Worm (Caenorhabditis elegans): ENCODE data around the gene somi-1.

DNA sequence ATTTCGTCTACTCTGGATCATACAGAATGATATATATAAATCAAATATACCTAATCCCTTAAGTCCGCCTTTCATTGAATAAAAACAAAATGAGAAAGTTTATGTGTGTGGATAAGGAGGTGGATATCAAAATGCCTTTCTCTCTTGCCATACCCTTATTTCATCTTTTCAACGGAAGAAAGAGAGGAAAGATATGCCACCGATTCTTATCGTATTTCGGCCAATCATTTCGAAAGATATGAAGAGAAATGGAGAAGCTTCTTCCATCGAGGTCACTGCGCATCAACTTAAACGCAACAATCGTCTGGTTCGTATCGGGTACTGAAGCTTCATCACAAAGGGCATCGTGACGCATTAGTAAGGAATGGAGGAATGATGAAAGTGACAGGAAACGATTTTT lies 22.1 kb upstream of the somi-1 start:
- TF ChIP-seq lsy-2 (tag; optimal IDR thresholded peaks at IDR 0.05) (no peak), ztf-11 (tag; optimal IDR thresholded peaks at IDR 0.05) (no peak), blmp-1 (tag; optimal IDR thresholded peaks at IDR 0.05) (peak; percentile 57), nhr-28 (tag; optimal IDR thresholded peaks at IDR 0.05) (no peak), elt-3 (tag; optimal IDR thresholded peaks at IDR 0.05) (peak; percentile 46), lin-13 (tag; optimal IDR thresholded peaks at IDR 0.05) (no peak), unc-62 (GFP tag; optimal IDR thresholded peaks at IDR 0.05) (no peak), tbx-8 (GFP tag; optimal IDR thresholded peaks at IDR 0.05) (no peak), mab-5 (tag; optimal IDR thresholded peaks at IDR 0.05) (no peak), ham-2 (GFP tag; optimal IDR thresholded peaks at IDR 0.05) (no peak), zip-8 (tag; optimal IDR thresholded peaks at IDR 0.05) (no peak), ces-1 (GFP tag; optimal IDR thresholded peaks at IDR 0.05) (no peak), nhr-12 (tag; optimal IDR thresholded peaks at IDR 0.05) (no peak)

Data from whole organism, mixed stage, embryonic.